Fruit fly (Drosophila melanogaster) whole organism, embryonic: ENCODE data around the gene RSG7.

Experiments used
- Atf6 ChIP-seq: fragments of 200-800 bp; sonication (Bioruptor generic); IDR thresholded peaks from 2 replicates; pipeline ENCODE4 v1.3.6; 2022; ENCODE audit warnings: missing biosample characterization, missing genetic modification characterization
- BEAF-32 ChIP-seq: fragments of 200-800 bp; sonication (Bioruptor generic); optimal IDR thresholded peaks from 3 replicates; lab custom pipeline; 2017; ENCODE audit warnings: missing biosample characterization, missing genetic modification characterization, mild to moderate bottlenecking, moderate library complexity, missing genetic modification reagents
- CG10267 ChIP-seq: fragments of 200-800 bp; sonication (Bioruptor generic); optimal IDR thresholded peaks from 2 replicates; lab custom pipeline; 2018; ENCODE audit warnings: missing biosample characterization, mild to moderate bottlenecking, missing genetic modification characterization, moderate library complexity
- CG10431 ChIP-seq: fragments of 200-800 bp; sonication (Bioruptor generic); optimal IDR thresholded peaks from 3 replicates; lab custom pipeline; 2018; ENCODE audit warnings: missing biosample characterization, mild to moderate bottlenecking, missing genetic modification characterization
- CG1233 ChIP-seq: fragments of 200-800 bp; sonication (Bioruptor generic); optimal IDR thresholded peaks from 4 replicates; lab custom pipeline; 2018; ENCODE audit warnings: missing biosample characterization, mild to moderate bottlenecking, missing genetic modification characterization
- CG12391 ChIP-seq: fragments of 200-800 bp; sonication (Bioruptor generic); optimal IDR thresholded peaks from 3 replicates; lab custom pipeline; 2018; ENCODE audit warnings: missing biosample characterization, mild to moderate bottlenecking, missing genetic modification characterization, moderate library complexity
- CG12659 ChIP-seq: fragments of 200-800 bp; sonication (Bioruptor generic); optimal IDR thresholded peaks from 3 replicates; lab custom pipeline; 2017; ENCODE audit warnings: mild to moderate bottlenecking, missing biosample characterization, missing genetic modification reagents, missing genetic modification characterization
- CG13287 ChIP-seq: fragments of 200-800 bp; sonication (Bioruptor generic); IDR thresholded peaks from 2 replicates; pipeline ENCODE4 v1.3.6; 2022; ENCODE audit warnings: missing biosample characterization, missing genetic modification characterization; ENCODE audit not compliant: partially characterized antibody
- CG14014 ChIP-seq: fragments of 200-800 bp; sonication (Bioruptor generic); IDR thresholded peaks from 2 replicates; pipeline ENCODE4 v1.3.6; 2022; ENCODE audit warnings: missing biosample characterization, missing genetic modification characterization
- CG14710 ChIP-seq: fragments of 200-800 bp; sonication (Bioruptor generic); optimal IDR thresholded peaks from 3 replicates; lab custom pipeline; 2019; ENCODE audit warnings: missing biosample characterization, mild to moderate bottlenecking, missing genetic modification characterization, moderate library complexity
- CG14965 ChIP-seq: fragments of 200-800 bp; sonication (Bioruptor generic); optimal IDR thresholded peaks from 2 replicates; lab custom pipeline; 2016; ENCODE audit warnings: missing biosample characterization, missing genetic modification characterization, borderline replicate concordance
- CG15073 ChIP-seq: fragments of 200-800 bp; sonication (Bioruptor generic); optimal IDR thresholded peaks from 2 replicates; lab custom pipeline; 2016; ENCODE audit warnings: missing biosample characterization, missing genetic modification characterization
- CG15514 ChIP-seq: fragments of 200-800 bp; sonication (Bioruptor generic); optimal IDR thresholded peaks from 3 replicates; lab custom pipeline; 2017; ENCODE audit warnings: missing biosample characterization, missing genetic modification characterization, mild to moderate bottlenecking, moderate library complexity, missing genetic modification reagents
- CG1603 ChIP-seq: fragments of 200-800 bp; sonication (Bioruptor generic); optimal IDR thresholded peaks from 2 replicates; lab custom pipeline; 2019; ENCODE audit warnings: missing biosample characterization, mild to moderate bottlenecking, missing genetic modification characterization, moderate library complexity
- CG16813 ChIP-seq: fragments of 200-800 bp; sonication (Bioruptor generic); IDR thresholded peaks from 3 replicates; pipeline ENCODE4 v1.3.6; 2022; ENCODE audit warnings: missing biosample characterization, missing genetic modification characterization; ENCODE audit not compliant: partially characterized antibody
- CG17361 ChIP-seq: fragments of 200-800 bp; sonication (Bioruptor generic); IDR thresholded peaks from 3 replicates; pipeline ENCODE4 v1.3.6; 2022; ENCODE audit warnings: missing biosample characterization, missing genetic modification characterization
- CG2116 ChIP-seq: fragments of 200-800 bp; sonication (Bioruptor generic); optimal IDR thresholded peaks from 3 replicates; lab custom pipeline; 2018; ENCODE audit warnings: missing biosample characterization, mild to moderate bottlenecking, missing genetic modification characterization
- CG2199 ChIP-seq: fragments of 200-800 bp; sonication (Bioruptor generic); IDR thresholded peaks from 3 replicates; pipeline ENCODE4 v1.3.6; 2022; ENCODE audit warnings: missing biosample characterization, missing genetic modification characterization
- CG2712 ChIP-seq: fragments of 200-800 bp; optimal IDR thresholded peaks from 3 replicates; lab custom pipeline; 2019; ENCODE audit warnings: missing biosample characterization, mild to moderate bottlenecking, missing genetic modification characterization, moderate library complexity
- CG7786 ChIP-seq: fragments of 200-800 bp; sonication (Bioruptor generic); optimal IDR thresholded peaks from 2 replicates; lab custom pipeline; 2016; ENCODE audit warnings: missing biosample characterization, missing genetic modification characterization
- CG7928 ChIP-seq: fragments of 200-800 bp; sonication (Bioruptor generic); optimal IDR thresholded peaks from 2 replicates; lab custom pipeline; 2017; ENCODE audit warnings: missing biosample characterization, mild to moderate bottlenecking, missing genetic modification characterization
- CG8478 ChIP-seq: fragments of >200 bp; optimal IDR thresholded peaks from 2 replicates; lab custom pipeline; 2018
- CG9797 ChIP-seq: fragments of 200-800 bp; sonication (Bioruptor generic); optimal IDR thresholded peaks from 3 replicates; lab custom pipeline; 2018; ENCODE audit warnings: missing biosample characterization, mild to moderate bottlenecking, missing genetic modification characterization
- Dll ChIP-seq: fragments of 200-800 bp; sonication (Bioruptor generic); IDR thresholded peaks from 4 replicates; pipeline ENCODE4 v1.3.6; 2022; ENCODE audit warnings: missing biosample characterization, missing genetic modification characterization; ENCODE audit not compliant: partially characterized antibody
- Dp ChIP-seq: fragments of 200-800 bp; sonication (Bioruptor generic); optimal IDR thresholded peaks from 2 replicates; lab custom pipeline; 2018; ENCODE audit warnings: missing biosample characterization, mild to moderate bottlenecking, missing genetic modification characterization, moderate library complexity
- E2f2 ChIP-seq: fragments of 200-800 bp; sonication (Bioruptor generic); IDR thresholded peaks from 2 replicates; pipeline ENCODE4 v1.3.6; 2022; ENCODE audit warnings: missing biosample characterization, missing genetic modification characterization
- HLH4C ChIP-seq: fragments of 200-800 bp; sonication (Bioruptor generic); IDR thresholded peaks from 3 replicates; pipeline ENCODE4 v1.3.6; 2022; ENCODE audit warnings: missing biosample characterization, missing genetic modification characterization; ENCODE audit not compliant: partially characterized antibody
- MBD-R2 ChIP-seq: fragments of 200-800 bp; sonication (Bioruptor generic); IDR thresholded peaks from 2 replicates; pipeline ENCODE4 v1.3.6; 2022; ENCODE audit warnings: missing biosample characterization, missing genetic modification characterization
- NC2β ChIP-seq: fragments of 200-800 bp; sonication (Bioruptor generic); optimal IDR thresholded peaks from 2 replicates; lab custom pipeline; 2016; ENCODE audit warnings: missing biosample characterization, missing genetic modification characterization
- Scr ChIP-seq: fragments of 200-800 bp; sonication (Bioruptor generic); IDR thresholded peaks from 2 replicates; pipeline ENCODE4 v1.3.6; 2022; ENCODE audit warnings: missing biosample characterization, missing genetic modification characterization; ENCODE audit not compliant: partially characterized antibody
- Sin3A ChIP-seq: fragments of >200 bp; optimal IDR thresholded peaks from 2 replicates; lab custom pipeline; 2018
- Sry-δ ChIP-seq: fragments of 200-800 bp; sonication (Bioruptor generic); optimal IDR thresholded peaks from 2 replicates; lab custom pipeline; 2016; ENCODE audit warnings: missing biosample characterization, missing genetic modification characterization
- YL-1 ChIP-seq: fragments of 200-800 bp; sonication (Bioruptor generic); optimal IDR thresholded peaks from 3 replicates; lab custom pipeline; 2017; ENCODE audit warnings: missing biosample characterization, mild to moderate bottlenecking, missing genetic modification characterization
- gfzf ChIP-seq: fragments of 200-800 bp; sonication (Bioruptor generic); optimal IDR thresholded peaks from 2 replicates; lab custom pipeline; 2016; ENCODE audit warnings: missing biosample characterization, mild to moderate bottlenecking, missing genetic modification characterization, moderate library complexity
- ham ChIP-seq: fragments of 200-800 bp; sonication (Bioruptor generic); IDR thresholded peaks from 2 replicates; pipeline ENCODE4 v1.3.6; 2022; ENCODE audit warnings: missing biosample characterization, missing genetic modification characterization
- jing ChIP-seq: fragments of 200-800 bp; sonication (Bioruptor generic); optimal IDR thresholded peaks from 2 replicates; lab custom pipeline; 2018; ENCODE audit warnings: missing biosample characterization, mild to moderate bottlenecking, missing genetic modification characterization
- knrl ChIP-seq: fragments of 200-800 bp; sonication (Bioruptor generic); IDR thresholded peaks from 3 replicates; pipeline ENCODE4 v1.3.6; 2022; ENCODE audit warnings: missing biosample characterization, missing genetic modification characterization; ENCODE audit not compliant: partially characterized antibody
- maf-S ChIP-seq: fragments of 200-800 bp; sonication (Bioruptor generic); optimal IDR thresholded peaks from 2 replicates; lab custom pipeline; 2016; ENCODE audit warnings: missing biosample characterization, missing genetic modification characterization
- odd ChIP-seq: fragments of 200-800 bp; sonication (Bioruptor generic); optimal IDR thresholded peaks from 2 replicates; lab custom pipeline; 2017; ENCODE audit warnings: missing biosample characterization, mild to moderate bottlenecking, missing genetic modification characterization
- pho ChIP-seq: fragments of 200-800 bp; sonication (Bioruptor generic); optimal IDR thresholded peaks from 2 replicates; lab custom pipeline; 2016; ENCODE audit warnings: missing biosample characterization, missing genetic modification characterization
- phol ChIP-seq: fragments of 200-800 bp; sonication (Bioruptor generic); optimal IDR thresholded peaks from 3 replicates; lab custom pipeline; 2018; ENCODE audit warnings: missing biosample characterization, mild to moderate bottlenecking, missing genetic modification characterization, moderate library complexity
- pum ChIP-seq: fragments of 200-800 bp; sonication (Bioruptor generic); optimal IDR thresholded peaks from 2 replicates; lab custom pipeline; 2016; ENCODE audit warnings: missing biosample characterization, missing genetic modification characterization
- pzg ChIP-seq: fragments of 200-800 bp; sonication (Bioruptor generic); optimal IDR thresholded peaks from 3 replicates; lab custom pipeline; 2018; ENCODE audit warnings: missing biosample characterization, mild to moderate bottlenecking, missing genetic modification characterization, moderate library complexity
- ranshi ChIP-seq: fragments of 200-800 bp; sonication (Bioruptor generic); IDR thresholded peaks from 2 replicates; pipeline ENCODE4 v1.3.6; 2022; ENCODE audit warnings: missing biosample characterization, missing genetic modification characterization
- sens ChIP-seq: fragments of 200-800 bp; sonication (Bioruptor generic); peaks from one replicate; lab custom pipeline; 2016; ENCODE audit warnings: missing biosample characterization, missing genetic modification characterization
- sob ChIP-seq: fragments of 200-800 bp; sonication (Bioruptor generic); IDR thresholded peaks from 2 replicates; pipeline ENCODE4 v1.3.6; 2022; ENCODE audit warnings: missing biosample characterization, missing genetic modification characterization
- stwl ChIP-seq: fragments of 200-800 bp; sonication (Bioruptor generic); optimal IDR thresholded peaks from 3 replicates; lab custom pipeline; 2018; ENCODE audit warnings: missing biosample characterization, mild to moderate bottlenecking, missing genetic modification characterization, moderate library complexity
- trh ChIP-seq: fragments of 200-800 bp; sonication (Bioruptor generic); optimal IDR thresholded peaks from 2 replicates; lab custom pipeline; 2016; ENCODE audit warnings: missing biosample characterization, missing genetic modification characterization

Gene RSG7

dm6 chrX:16803299-16803698, 40.9 kb downstream of the RSG7 start, which contains the start of the genes Rai1 and CG13005 (continued):
- no peak for TF ChIP-seq NC2β (GFP tag; lab: Kevin White, UChicago)
- no peak for TF ChIP-seq CG12391 (tag; lab: Kevin White, UChicago)
- no peak for TF ChIP-seq pum (GFP tag; lab: Kevin White, UChicago)
- TF ChIP-seq HLH4C, result peak; percentile 81
- TF ChIP-seq CG1233, result no peak
- TF ChIP-seq CG14965, result no peak
- TF ChIP-seq trh (GFP tag; lab: Kevin White, UChicago), result no peak
- TF ChIP-seq jing (GFP tag; lab: Kevin White, UChicago), result no peak
- TF ChIP-seq CG17361 (GFP tag; lab: Robert Waterston, UW), result no peak

dm6 chrX:16800530-16801027, 43.7 kb downstream of the RSG7 start, which contains the start of the genes CG9132 and CG4789:
Gene CG9132, minus strand, starts transcription at chrX:16800710.
Gene CG4789, plus strand, starts transcription at chrX:16800930.
- TF ChIP-seq pho (no peak), MBD-R2 (GFP tag; lab: Robert Waterston, UW) (peak; percentile 32; the same call in 1 of the 2 replicates), E2f2 (GFP tag; lab: Robert Waterston, UW) (peak; percentile 37; the same call in 1 of the 2 replicates), CG7786 (GFP tag; lab: Kevin White, UChicago) (no peak), gfzf (GFP tag; lab: Kevin White, UChicago) (peak; percentile 74), Atf6 (no peak), ham (no peak), CG10431 (GFP tag; lab: Kevin White, UChicago) (no peak), phol (peak; percentile 4), ranshi (GFP tag; lab: Robert Waterston, UW) (no peak), CG2116 (peak; percentile 34), CG12659 (GFP tag; lab: Kevin White, UChicago) (peak; percentile 22), Dp (peak; percentile 43), CG16813 (GFP tag; lab: Robert Waterston, UW) (0 out of 3 replicates have a peak, but pooled peaks have one; percentile 24), CG17361 (GFP tag; lab: Robert Waterston, UW) (0 out of 3 replicates have a peak, but pooled peaks have one; percentile 17), CG15514 (GFP tag; lab: Kevin White, UChicago) (peak; percentile 30), knrl (GFP tag; lab: Robert Waterston, UW) (0 out of 3 replicates have a peak, but pooled peaks have one; percentile 31), maf-S (GFP tag; lab: Kevin White, UChicago) (no peak), CG14710 (tag; lab: Kevin White, UChicago) (peak; percentile 26), CG2199 (GFP tag; lab: Robert Waterston, UW) (no peak), CG7928 (GFP tag; lab: Kevin White, UChicago) (no peak), CG1603 (no peak), pzg (peak; percentile 48), YL-1 (peak; percentile 16), BEAF-32 (GFP tag; lab: Kevin White, UChicago) (peak; percentile 61), odd (GFP tag; lab: Kevin White, UChicago) (no peak), CG14014 (GFP tag; lab: Robert Waterston, UW) (no peak), CG2712 (peak; percentile 11), sens (GFP tag; lab: Kevin White, UChicago) (peak; percentile 38), Sin3A (lab: Kevin White, UChicago) (peak; percentile 28), CG15073 (GFP tag; lab: Kevin White, UChicago) (no peak), CG8478 (lab: Kevin White, UChicago) (no peak), stwl (tag; lab: Kevin White, UChicago) (peak; percentile 51), Scr (GFP tag; lab: Robert Waterston, UW) (peak; percentile 24; the same call in 1 of the 2 replicates), CG10267 (peak; percentile 2), CG9797 (GFP tag; lab: Kevin White, UChicago) (peak; percentile 71), CG13287 (GFP tag; lab: Robert Waterston, UW) (peak; percentile 43; the same call in 1 of the 2 replicates), Sry-δ (GFP tag; lab: Kevin White, UChicago) (peak; percentile 8), sob (GFP tag; lab: Robert Waterston, UW) (no peak), Dll (GFP tag; lab: Robert Waterston, UW) (peak; percentile 57; the same call in 3 of the 4 replicates)
- TF ChIP-seq, all 482 proteins: peak for 25
